Fruit fly (Drosophila melanogaster) whole organism, embryonic: ENCODE results near the gene CG7987.

Source experiments
- Adf1 ChIP-seq: fragments of 200-800 bp; sonication (Bioruptor generic); IDR thresholded peaks from 2 replicates; pipeline ENCODE4 v1.3.6; 2022; ENCODE audit warnings: missing biosample characterization, missing genetic modification characterization
- Aef1 ChIP-seq: fragments of 200-800 bp; sonication (Bioruptor generic); IDR thresholded peaks from 3 replicates; pipeline ENCODE4 v1.3.6; 2022; ENCODE audit warnings: missing biosample characterization, missing genetic modification characterization
- Asciz ChIP-seq: fragments of 200-800 bp; sonication (Bioruptor generic); optimal IDR thresholded peaks from 2 replicates; lab custom pipeline; 2017; ENCODE audit warnings: missing biosample characterization, mild to moderate bottlenecking, missing genetic modification characterization, missing genetic modification reagents
- CG18262 ChIP-seq: fragments of 200-800 bp; optimal IDR thresholded peaks from 3 replicates; lab custom pipeline; 2019; ENCODE audit warnings: missing biosample characterization, mild to moderate bottlenecking, missing genetic modification characterization, moderate library complexity
- CG6854 ChIP-seq: fragments of 200-800 bp; sonication (Bioruptor generic); optimal IDR thresholded peaks from 3 replicates; lab custom pipeline; 2017; ENCODE audit warnings: missing biosample characterization, mild to moderate bottlenecking, missing genetic modification characterization
- CG8478 ChIP-seq: fragments of >200 bp; optimal IDR thresholded peaks from 2 replicates; lab custom pipeline; 2018
- Taf1 ChIP-seq: fragments of 200-800 bp; sonication (Bioruptor generic); IDR thresholded peaks from 2 replicates; pipeline ENCODE4 v1.3.6; 2022; ENCODE audit warnings: missing biosample characterization, missing genetic modification characterization
- ash1 ChIP-seq: fragments of 200-800 bp; sonication (Bioruptor generic); optimal IDR thresholded peaks from 2 replicates; lab custom pipeline; 2018; ENCODE audit warnings: missing biosample characterization, mild to moderate bottlenecking, missing genetic modification characterization
- ems ChIP-seq: fragments of 200-800 bp; sonication (Bioruptor generic); optimal IDR thresholded peaks from 3 replicates; lab custom pipeline; 2016; ENCODE audit warnings: missing biosample characterization, missing genetic modification characterization
- hbn ChIP-seq: fragments of 200-800 bp; sonication (Bioruptor generic); IDR thresholded peaks from 2 replicates; pipeline ENCODE4 v1.3.6; 2022; ENCODE audit warnings: missing biosample characterization, missing genetic modification characterization; ENCODE audit not compliant: partially characterized antibody
- lmd ChIP-seq: fragments of 200-800 bp; sonication (Bioruptor generic); IDR thresholded peaks from 2 replicates; pipeline ENCODE4 v1.3.6; 2022; ENCODE audit warnings: missing biosample characterization, missing genetic modification characterization
- scrt ChIP-seq: fragments of 200-800 bp; sonication (Bioruptor generic); optimal IDR thresholded peaks from 2 replicates; lab custom pipeline; 2018; ENCODE audit warnings: missing biosample characterization, mild to moderate bottlenecking, missing genetic modification characterization, moderate library complexity

- TF ChIP-seq ems (GFP tag; lab: Kevin White, UChicago) (no peak), scrt (GFP tag; lab: Kevin White, UChicago) (peak; percentile 8), ash1 (GFP tag; lab: Kevin White, UChicago) (no peak), CG6854 (no peak), Aef1 (GFP tag; lab: Robert Waterston, UW) (no peak), CG18262 (tag; lab: Kevin White, UChicago) (no peak), hbn (GFP tag; lab: Robert Waterston, UW) (no peak), Taf1 (GFP tag; lab: Robert Waterston, UW) (no peak), CG8478 (no peak), Asciz (GFP tag; lab: Kevin White, UChicago) (peak; percentile 50), Adf1 (GFP tag; lab: Robert Waterston, UW) (no peak), lmd (GFP tag; lab: Robert Waterston, UW) (no peak)
Measured at dm6 chr3R:14526657-14527056, 49.0 kb downstream of the CG7987 start.
